Worm (Caenorhabditis elegans) whole organism, L2 larva: ENCODE results near the gene K10D2.8.

Experiments used
- C34F6.9 ChIP-seq: fragments of 150-350 bp; optimal IDR thresholded peaks from 2 replicates; lab custom pipeline; 2014; ENCODE audit warnings: missing biosample characterization, missing genetic modification characterization
- alr-1 ChIP-seq: fragments of 150-350 bp; optimal IDR thresholded peaks from 2 replicates; lab custom pipeline; 2014; ENCODE audit warnings: missing biosample characterization, missing genetic modification characterization
- aly-2 ChIP-seq: fragments of 150-350 bp; optimal IDR thresholded peaks from 2 replicates; lab custom pipeline; 2014; ENCODE audit warnings: missing biosample characterization, missing genetic modification characterization
- ama-1 ChIP-seq: fragments of 150-350 bp; optimal IDR thresholded peaks from 2 replicates; lab custom pipeline; 2018; ENCODE audit warnings: inconsistent platforms
- lin-39 ChIP-seq: fragments of 150-350 bp; optimal IDR thresholded peaks from 2 replicates; lab custom pipeline; 2014; ENCODE audit warnings: missing biosample characterization, missing genetic modification reagents, missing genetic modification characterization
- nhr-237 ChIP-seq: fragments of 150-350 bp; optimal IDR thresholded peaks from 2 replicates; lab custom pipeline; 2014; ENCODE audit warnings: missing biosample characterization, missing genetic modification characterization
- sma-3 ChIP-seq: sonication (generic microtip); optimal IDR thresholded peaks from 2 replicates; lab custom pipeline; 2016; ENCODE audit warnings: missing genetic modification reagents, missing genetic modification characterization, missing compliant biosample characterization

DNA sequence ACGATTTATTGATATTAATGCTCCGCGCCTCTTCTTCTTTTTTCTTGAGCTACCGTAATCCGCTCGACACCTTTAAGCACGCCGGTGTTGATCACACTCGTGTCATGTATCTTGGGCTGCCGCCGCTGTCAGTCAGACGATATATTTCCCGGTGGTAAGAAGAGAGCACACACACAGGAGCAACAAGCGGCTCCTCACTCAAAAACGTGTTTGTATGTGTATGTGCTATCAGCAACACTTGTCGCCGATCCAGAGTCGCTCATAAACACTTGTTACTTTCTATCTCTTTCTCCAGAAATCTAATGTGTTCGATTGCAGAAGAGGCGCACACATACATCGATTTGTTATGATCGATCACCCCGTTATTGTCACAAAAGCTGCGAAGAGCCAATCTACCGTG lies 48.0 kb upstream of the K10D2.8 start:
- no peak for TF ChIP-seq aly-2 (tag; lab: Kevin White, UChicago)
- no peak for TF ChIP-seq nhr-237 (tag; lab: Kevin White, UChicago)
- no peak for TF ChIP-seq alr-1 (tag; lab: Kevin White, UChicago)
- TF ChIP-seq sma-3 (GFP tag; lab: Kevin White, UChicago), result no peak
- no peak for TF ChIP-seq lin-39 (tag; lab: Kevin White, UChicago)
- no peak for TF ChIP-seq ama-1 (lab: Kevin White, UChicago)
- no peak for TF ChIP-seq C34F6.9 (tag; lab: Kevin White, UChicago)
